Fruit fly (Drosophila melanogaster): Measurements from ENCODE around the gene sgg.

Gene sgg

DNA sequence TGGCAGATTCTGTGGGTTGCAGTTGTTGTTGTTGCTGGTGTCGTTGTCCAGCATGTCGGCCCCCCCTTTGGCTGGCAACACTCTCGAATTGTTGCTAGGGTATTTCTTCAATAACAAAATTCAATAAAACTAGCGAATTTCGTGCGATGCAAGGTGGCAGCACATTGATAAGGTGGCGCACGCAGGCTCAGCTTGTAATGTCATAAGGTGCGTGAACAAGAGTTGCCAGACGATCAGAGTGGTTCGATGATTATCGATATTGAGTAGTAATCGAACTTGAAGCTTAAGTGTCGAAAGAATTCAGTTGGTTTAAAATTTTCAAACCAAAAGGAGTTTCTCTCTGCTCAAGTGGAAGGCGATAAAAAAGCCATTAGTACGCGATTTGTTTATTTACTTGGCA is 86.4 kb downstream of the sgg start, which contains the start of gene CG2701 (continued):
- TF ChIP-seq CG1602 (GFP tag; optimal IDR thresholded peaks at IDR 0.05): no peak
- no peak for TF ChIP-seq CG2202 (tag; optimal IDR thresholded peaks at IDR 0.05)
- TF ChIP-seq Antp (GFP tag; optimal IDR thresholded peaks at IDR 0.05): peak; percentile 44
- TF ChIP-seq pzg (GFP tag; optimal IDR thresholded peaks at IDR 0.05): peak; percentile 85
- peak; percentile 17; the same call in 1 of the 2 replicates for TF ChIP-seq Xrp1 (GFP tag; IDR thresholded peaks at IDR 0.05)
- no peak for TF ChIP-seq hkb (optimal IDR thresholded peaks at IDR 0.05)
- TF ChIP-seq hkb (GFP tag; IDR thresholded peaks at IDR 0.05): no peak
- TF ChIP-seq dmrt11E (tag; optimal IDR thresholded peaks at IDR 0.05): no peak
- TF ChIP-seq CG10267 (tag; optimal IDR thresholded peaks at IDR 0.05): peak; percentile 9
- peak; percentile 18 for TF ChIP-seq CG9609 (GFP tag; optimal IDR thresholded peaks at IDR 0.05)
- peak; percentile 70 for TF ChIP-seq HmgZ (tag; optimal IDR thresholded peaks at IDR 0.05)
- no peak for TF ChIP-seq Fer2 (tag; optimal IDR thresholded peaks at IDR 0.05)
- TF ChIP-seq CG42726 (GFP tag; IDR thresholded peaks at IDR 0.05; ENCODE audit: partially characterized antibody): peak; percentile 69
- TF ChIP-seq ERR (GFP tag; optimal IDR thresholded peaks at IDR 0.05): peak; percentile 6
- peak; percentile 12 for TF ChIP-seq Elba2 (GFP tag; optimal IDR thresholded peaks at IDR 0.05)
- peak; percentile 78 for TF ChIP-seq Neu2 (GFP tag; optimal IDR thresholded peaks at IDR 0.05; ENCODE audit: borderline replicate concordance)
- no peak for TF ChIP-seq sd (tag; optimal IDR thresholded peaks at IDR 0.05)
- TF ChIP-seq lilli (GFP tag; optimal IDR thresholded peaks at IDR 0.05): peak; percentile 30
- TF ChIP-seq Sry-δ (GFP tag; optimal IDR thresholded peaks at IDR 0.05): peak; percentile 77
- TF ChIP-seq CG6854 (GFP tag; optimal IDR thresholded peaks at IDR 0.05): no peak
- peak; percentile 32 for TF ChIP-seq gfzf (GFP tag; optimal IDR thresholded peaks at IDR 0.05)
- no peak for TF ChIP-seq Max (GFP tag; optimal IDR thresholded peaks at IDR 0.05)
- TF ChIP-seq trem (tag; optimal IDR thresholded peaks at IDR 0.05): peak; percentile 56
- 0 out of 3 replicates have a peak, but pooled peaks have one; percentile 17 for TF ChIP-seq ci (GFP tag; IDR thresholded peaks at IDR 0.05)
- TF ChIP-seq CG5180 (GFP tag; optimal IDR thresholded peaks at IDR 0.05): no peak
- no peak for TF ChIP-seq CG14667 (GFP tag; IDR thresholded peaks at IDR 0.05)
- peak; percentile 31; the same call in 1 of the 3 replicates for TF ChIP-seq Doc3 (GFP tag; IDR thresholded peaks at IDR 0.05; ENCODE audit: partially characterized antibody)
- peak; percentile 33 for TF ChIP-seq CHES-1-like (GFP tag; optimal IDR thresholded peaks at IDR 0.05)
- no peak for TF ChIP-seq gcm (GFP tag; optimal IDR thresholded peaks at IDR 0.05)
- TF ChIP-seq CG17802 (tag; optimal IDR thresholded peaks at IDR 0.05): no peak
- no peak for TF ChIP-seq CG3407 (GFP tag; optimal IDR thresholded peaks at IDR 0.05)
- no peak for TF ChIP-seq Kr (GFP tag; optimal IDR thresholded peaks at IDR 0.05)
- TF ChIP-seq CTCF (GFP tag; optimal IDR thresholded peaks at IDR 0.05): peak; percentile 2
- TF ChIP-seq otp (GFP tag; IDR thresholded peaks at IDR 0.05): no peak
- peak; percentile 65; the same call in 1 of the 2 replicates for TF ChIP-seq tna (GFP tag; IDR thresholded peaks at IDR 0.05; ENCODE audit: partially characterized antibody)
- no peak for TF ChIP-seq nerfin-1 (tag; optimal IDR thresholded peaks at IDR 0.05)
- no peak for TF ChIP-seq CG11085 (GFP tag; IDR thresholded peaks at IDR 0.05)
- no peak for TF ChIP-seq zfh1 (GFP tag; IDR thresholded peaks at IDR 0.05)
- TF ChIP-seq hbn (GFP tag; IDR thresholded peaks at IDR 0.05; ENCODE audit: partially characterized antibody): peak; percentile 56; the same call in 1 of the 2 replicates
- TF ChIP-seq CG4617 (GFP tag; optimal IDR thresholded peaks at IDR 0.05; ENCODE audit: borderline replicate concordance): peak; percentile 78
- TF ChIP-seq MESR4 (GFP tag; optimal IDR thresholded peaks at IDR 0.05): peak; percentile 87
- TF ChIP-seq jumu (GFP tag; optimal IDR thresholded peaks at IDR 0.05): peak; percentile 25
- peak; percentile 75 for TF ChIP-seq CG34224 (GFP tag; IDR thresholded peaks at IDR 0.05; ENCODE audit: partially characterized antibody)
- peak; percentile 86 for TF ChIP-seq Bgb (GFP tag; IDR thresholded peaks at IDR 0.05; ENCODE audit: partially characterized antibody)
- peak; percentile 39 for TF ChIP-seq her (GFP tag; optimal IDR thresholded peaks at IDR 0.05)
- TF ChIP-seq amos (GFP tag; IDR thresholded peaks at IDR 0.05; ENCODE audit: partially characterized antibody): peak; percentile 77
- peak; percentile 24 for TF ChIP-seq Dip3 (GFP tag; optimal IDR thresholded peaks at IDR 0.05)
- TF ChIP-seq NfI (GFP tag; optimal IDR thresholded peaks at IDR 0.05): no peak
- TF ChIP-seq row (GFP tag; IDR thresholded peaks at IDR 0.05): peak; percentile 65
- peak; percentile 24 for TF ChIP-seq CG8944 (GFP tag; optimal IDR thresholded peaks at IDR 0.05)
- TF ChIP-seq CG7745 (tag; optimal IDR thresholded peaks at IDR 0.05): no peak

All from whole organism, embryonic.